Worm (Caenorhabditis elegans) whole organism, L4/young adult: ENCODE measurements around the gene nuo-5.

ENCODE experiments used
- W03F9.2 ChIP-seq: fragments of 150-350 bp; optimal IDR thresholded peaks from 2 replicates; lab custom pipeline; 2014; ENCODE audit warnings: missing biosample characterization, missing genetic modification characterization
- dao-5 ChIP-seq: sonication (generic microtip); optimal IDR thresholded peaks from 2 replicates; lab custom pipeline; 2016; ENCODE audit warnings: missing genotype, missing genetic modification characterization, moderate library complexity, missing compliant biosample characterization
- him-1 ChIP-seq: sonication (generic microtip); optimal IDR thresholded peaks from 2 replicates; lab custom pipeline; 2016; ENCODE audit warnings: missing genotype, missing genetic modification reagents, missing genetic modification characterization, missing compliant biosample characterization

The nuo-5 gene

DNA sequence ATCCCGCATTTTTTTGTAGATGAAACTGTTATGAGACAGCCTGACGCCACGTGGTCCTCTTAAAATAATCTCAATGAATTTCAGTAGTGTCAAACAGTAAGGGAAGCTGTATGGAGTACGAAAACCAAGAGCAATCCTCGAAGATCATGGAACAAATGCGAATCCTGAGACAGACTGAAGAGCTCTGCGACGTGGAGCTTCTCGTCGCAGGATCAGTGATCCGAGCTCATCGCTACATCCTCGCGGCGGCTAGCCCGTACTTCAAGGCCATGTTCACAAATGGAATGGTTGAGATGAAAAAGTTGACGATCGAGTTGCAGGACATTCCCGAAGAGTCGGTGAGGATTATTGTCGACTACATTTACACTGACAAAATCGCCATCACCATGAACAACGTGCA, 14.5 kb upstream of the nuo-5 start:
- TF ChIP-seq dao-5 (no peak), W03F9.2 (tag; lab: Kevin White, UChicago) (no peak), him-1 (no peak)

DNA sequence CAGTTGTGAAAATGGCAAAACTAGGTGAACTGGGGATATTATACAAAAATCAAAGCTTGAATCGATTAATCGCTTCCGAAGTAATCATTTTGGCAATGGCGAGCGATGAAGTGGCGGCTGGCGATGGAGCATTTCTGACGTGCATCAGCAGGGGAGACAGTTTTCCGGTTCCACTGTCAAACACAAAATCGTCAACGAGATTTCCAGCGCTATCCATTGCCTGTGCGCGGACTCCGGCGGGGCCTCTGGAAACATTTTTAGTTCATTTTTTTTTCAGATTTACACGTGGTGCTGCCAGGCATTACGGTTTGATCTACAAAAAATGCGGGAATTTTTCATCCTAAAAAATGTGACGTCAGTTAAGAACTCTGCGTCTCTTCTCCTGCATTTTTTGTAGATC, 10.2 kb upstream of the nuo-5 start:
- TF ChIP-seq him-1 (no peak), dao-5 (no peak), W03F9.2 (tag; lab: Kevin White, UChicago) (no peak)

DNA sequence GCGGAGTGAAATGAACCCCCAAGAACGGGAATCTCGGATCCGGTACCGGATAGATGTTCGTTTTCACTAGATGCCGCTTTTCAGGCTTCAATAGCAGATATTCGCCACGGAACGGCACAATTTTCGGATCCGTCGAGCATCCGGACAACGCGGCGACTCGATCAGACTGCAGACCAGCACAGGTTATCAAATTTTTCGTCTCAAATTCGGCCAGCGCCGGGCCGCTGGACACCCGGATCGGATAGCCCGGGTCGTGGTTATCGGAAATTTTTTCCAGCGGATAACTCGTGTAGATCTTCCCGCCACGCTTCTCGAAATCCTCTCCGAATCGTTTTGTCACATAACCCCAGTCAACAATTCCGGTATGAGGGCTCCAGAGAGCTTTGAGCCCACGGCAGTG, 8.3 kb upstream of the nuo-5 start:
- no peak for TF ChIP-seq W03F9.2 (tag; lab: Kevin White, UChicago)

DNA sequence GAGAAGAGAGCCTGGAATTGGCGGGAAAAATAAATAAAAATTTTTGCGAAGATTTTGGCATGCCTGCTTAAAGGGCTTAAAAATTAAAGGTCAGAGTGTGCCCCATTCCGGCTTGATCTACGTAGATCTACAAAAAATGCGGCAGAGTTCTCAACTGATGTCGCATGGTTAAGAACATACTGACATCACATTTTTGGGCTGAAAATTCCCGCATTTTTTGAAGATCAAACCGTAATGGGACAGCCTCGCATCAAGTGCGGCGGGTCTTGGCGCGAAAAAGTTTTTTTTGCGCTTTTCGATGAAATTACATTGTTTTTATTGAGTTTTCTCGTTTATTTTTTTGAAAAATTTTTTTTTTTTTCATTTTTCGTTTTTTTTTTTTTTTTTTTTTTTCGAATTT, 7.8 kb upstream of the nuo-5 start:
- TF ChIP-seq W03F9.2 (tag; lab: Kevin White, UChicago) (no peak), dao-5 (no peak), him-1 (no peak)

DNA sequence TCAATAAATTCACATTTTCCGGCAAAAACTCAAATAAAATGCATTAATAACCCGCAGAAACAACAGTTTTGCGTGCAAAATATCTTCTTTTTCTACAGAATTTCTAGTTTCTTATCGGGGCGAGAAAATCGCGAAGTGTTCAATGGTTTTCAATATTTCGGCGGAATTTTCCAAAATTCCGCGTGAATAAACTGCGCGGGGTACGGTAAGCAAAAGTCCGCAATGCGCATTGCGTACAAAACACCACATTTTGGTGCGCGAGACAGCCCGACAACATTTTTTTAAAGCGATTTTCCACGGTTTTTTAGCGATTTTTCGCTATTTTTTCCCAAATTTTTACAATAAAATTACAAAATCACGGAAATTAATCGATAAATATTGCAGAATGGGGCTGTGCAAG, 4.4 kb upstream of the nuo-5 start, which contains the start of gene Y45G12B.2:
Gene Y45G12B.2 (plus strand): TSS at position 383 of the 400 bp plus-strand sequence.
- TF ChIP-seq dao-5 = no peak
- TF ChIP-seq W03F9.2 (tag; lab: Kevin White, UChicago) = peak; percentile 43

DNA sequence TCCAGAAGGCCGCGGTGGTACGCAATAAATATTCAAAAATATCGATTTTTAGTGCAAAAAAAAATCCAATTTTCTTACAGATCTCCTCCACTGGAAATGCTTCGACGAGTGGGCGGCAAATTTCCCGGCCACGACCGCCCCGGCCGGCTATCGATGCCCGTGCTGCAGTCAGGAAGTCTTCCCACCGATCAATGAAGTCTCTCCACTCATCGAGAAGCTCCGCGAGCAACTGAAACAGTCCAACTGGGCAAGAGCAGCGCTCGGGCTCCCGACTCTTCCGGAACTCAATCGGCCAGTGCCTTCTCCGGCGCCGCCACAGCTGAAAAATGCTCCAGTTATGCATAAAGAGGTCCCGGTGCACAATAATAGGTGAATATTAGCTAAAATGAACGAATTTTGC, 2.8 kb upstream of the nuo-5 start, which contains the start of gene Y45G12B.3:
Gene Y45G12B.3 (minus strand): TSS at position 320 of the 400 bp plus-strand sequence.
- TF ChIP-seq him-1 (no peak), dao-5 (no peak), W03F9.2 (tag; lab: Kevin White, UChicago) (no peak)

DNA sequence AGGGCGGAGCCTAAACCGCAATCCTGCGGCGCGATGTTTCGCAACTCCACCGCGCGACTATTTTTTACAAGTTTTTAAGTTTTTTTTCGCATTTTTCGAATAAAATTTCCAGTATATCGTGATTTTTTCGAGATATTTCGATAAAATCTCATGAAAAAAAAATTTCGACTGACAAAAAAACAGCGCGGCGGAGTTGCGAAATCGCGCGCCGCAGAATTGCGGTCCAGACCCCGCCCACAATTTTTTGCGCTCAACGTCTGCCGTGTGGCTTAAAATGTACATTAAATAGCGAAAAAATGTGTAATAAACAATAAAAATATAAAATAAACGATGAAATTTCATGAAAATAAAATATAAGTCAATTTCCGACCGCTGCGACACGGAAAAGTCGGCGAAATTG, 1.1 kb upstream of the nuo-5 start:
- TF ChIP-seq him-1 (no peak), W03F9.2 (tag; lab: Kevin White, UChicago) (no peak), dao-5 (no peak)

DNA sequence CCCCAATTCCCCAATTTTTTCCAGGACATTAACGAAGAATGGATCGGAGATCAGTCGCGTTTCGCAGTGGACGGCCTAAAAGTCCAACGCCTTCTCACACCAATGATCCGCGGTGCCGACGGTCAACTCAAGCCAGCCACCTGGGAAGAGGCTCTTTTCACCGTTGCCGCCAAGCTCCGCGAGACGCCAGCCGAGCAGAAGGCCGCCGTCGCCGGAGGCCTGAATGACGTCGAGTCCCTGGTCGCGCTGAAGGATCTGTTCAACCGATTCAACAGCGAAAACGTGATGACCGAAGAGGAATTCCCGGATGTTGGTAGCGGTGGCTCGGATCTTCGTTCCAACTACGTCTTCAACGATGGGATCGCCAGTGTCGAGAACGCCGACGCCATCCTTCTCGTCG, 4.1 kb downstream of the nuo-5 start:
- TF ChIP-seq W03F9.2 (tag; lab: Kevin White, UChicago) (no peak), dao-5 (no peak), him-1 (no peak)

DNA sequence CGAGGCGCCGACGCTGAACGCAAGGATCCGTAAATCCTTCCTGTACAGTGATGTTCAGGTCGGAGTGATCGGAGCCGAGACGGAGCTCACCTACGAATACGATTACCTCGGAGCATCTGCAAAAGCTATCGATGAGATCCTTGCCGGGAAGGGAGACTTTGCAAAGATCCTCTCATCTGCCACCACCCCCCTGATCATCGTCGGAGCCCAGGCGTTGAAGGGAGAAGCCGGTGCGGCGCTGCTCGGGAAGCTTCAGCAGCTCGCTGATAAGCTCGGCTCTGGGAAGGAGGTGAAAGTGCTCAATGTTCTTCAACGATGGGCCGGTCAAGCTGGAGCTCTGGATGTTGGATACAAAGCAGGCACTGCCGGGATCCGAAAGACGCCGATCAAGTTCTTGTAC, 4.5 kb downstream of the nuo-5 start:
- TF ChIP-seq dao-5 (no peak), him-1 (no peak), W03F9.2 (tag; lab: Kevin White, UChicago) (no peak)

DNA sequence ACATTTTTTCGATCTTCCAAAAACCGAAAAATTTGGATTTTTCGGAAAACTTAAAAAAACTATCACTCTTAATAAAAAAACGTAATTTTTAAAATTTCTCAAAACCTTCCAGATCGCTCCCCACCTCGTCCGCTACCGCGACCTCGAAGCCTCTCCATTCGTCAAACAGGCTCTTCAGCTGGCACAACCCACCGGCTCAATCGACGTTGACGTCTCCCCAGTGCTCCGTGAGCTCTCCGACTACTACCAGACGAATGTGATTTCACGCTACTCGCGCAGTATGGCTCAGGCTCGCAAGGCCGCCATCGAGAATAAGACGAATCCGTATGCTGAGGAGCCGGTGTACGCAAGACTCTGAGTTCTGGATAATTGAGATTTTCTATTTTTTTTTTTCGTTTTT, 7.6 kb downstream of the nuo-5 start:
- no peak for TF ChIP-seq dao-5
- no peak for TF ChIP-seq W03F9.2 (tag; lab: Kevin White, UChicago)
- TF ChIP-seq him-1 = no peak

DNA sequence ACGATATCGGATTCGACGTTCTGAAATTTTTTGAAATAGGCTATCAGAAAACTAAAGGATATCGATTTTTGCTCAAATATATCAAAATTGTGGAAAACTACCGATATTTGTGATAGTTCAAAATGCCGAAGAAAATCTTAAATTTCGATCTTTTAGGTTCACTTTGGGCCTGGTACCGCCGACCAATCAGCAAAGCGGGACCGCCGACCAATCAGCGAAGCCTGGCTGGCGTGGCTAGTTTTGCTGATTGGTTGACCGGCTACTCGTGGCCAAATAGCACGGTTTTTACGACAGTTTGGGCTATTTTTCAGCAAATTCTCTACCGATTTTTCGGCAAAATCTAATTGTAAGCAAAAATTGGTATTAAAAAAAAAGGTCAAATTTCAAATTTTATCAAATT, 11.4 kb downstream of the nuo-5 start:
- TF ChIP-seq him-1 = no peak
- TF ChIP-seq W03F9.2 (tag; lab: Kevin White, UChicago) = no peak
- TF ChIP-seq dao-5 = no peak

DNA sequence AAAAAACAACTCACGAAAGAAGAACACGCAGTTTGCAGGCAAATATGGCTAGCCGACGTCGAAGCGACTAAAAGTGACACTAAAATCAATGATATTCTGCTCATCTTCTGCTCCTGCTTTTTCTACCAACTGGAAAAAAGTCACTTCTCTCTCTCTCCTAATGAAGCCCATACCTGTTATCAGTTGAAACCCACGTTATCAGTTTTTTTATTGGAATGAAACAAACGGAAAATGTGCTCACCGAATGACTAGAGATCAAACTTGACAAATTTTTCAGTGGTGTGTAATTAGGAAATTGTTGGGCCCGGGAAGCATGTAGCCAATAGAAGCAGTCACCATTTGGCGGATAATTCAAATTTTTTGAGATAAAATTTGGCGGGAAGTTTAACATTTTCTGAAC, 12.7 kb downstream of the nuo-5 start, which contains the start of gene C24B9.3:
Gene C24B9.3 (minus strand): TSS at position 171 of the 400 bp plus-strand sequence.
- no peak for TF ChIP-seq dao-5
- TF ChIP-seq him-1 = no peak
- TF ChIP-seq W03F9.2 (tag; lab: Kevin White, UChicago) = no peak

DNA sequence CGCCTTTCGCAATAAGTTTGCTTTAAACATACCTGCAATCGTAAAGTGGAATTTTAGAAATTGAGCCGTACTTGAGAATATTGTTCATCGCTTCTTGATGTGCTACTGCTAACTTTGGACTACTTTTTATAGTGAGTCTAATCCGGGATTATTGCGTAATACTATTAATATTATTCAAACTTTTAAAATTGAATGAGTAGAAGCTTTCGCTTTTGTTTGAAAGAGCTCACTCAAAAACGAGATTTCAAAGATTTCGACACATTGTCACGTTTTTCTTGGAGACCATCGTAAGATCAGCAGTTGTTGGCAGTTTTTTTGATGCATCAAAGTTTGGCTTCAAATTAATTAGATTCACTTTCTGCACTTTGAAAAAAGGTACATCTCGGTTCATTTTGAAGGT, 14.8 kb downstream of the nuo-5 start, which contains the start of gene srt-28:
Gene srt-28 (minus strand): TSS at position 101 of the 400 bp plus-strand sequence.
- TF ChIP-seq him-1 (no peak), W03F9.2 (tag; lab: Kevin White, UChicago) (no peak), dao-5 (no peak)

DNA sequence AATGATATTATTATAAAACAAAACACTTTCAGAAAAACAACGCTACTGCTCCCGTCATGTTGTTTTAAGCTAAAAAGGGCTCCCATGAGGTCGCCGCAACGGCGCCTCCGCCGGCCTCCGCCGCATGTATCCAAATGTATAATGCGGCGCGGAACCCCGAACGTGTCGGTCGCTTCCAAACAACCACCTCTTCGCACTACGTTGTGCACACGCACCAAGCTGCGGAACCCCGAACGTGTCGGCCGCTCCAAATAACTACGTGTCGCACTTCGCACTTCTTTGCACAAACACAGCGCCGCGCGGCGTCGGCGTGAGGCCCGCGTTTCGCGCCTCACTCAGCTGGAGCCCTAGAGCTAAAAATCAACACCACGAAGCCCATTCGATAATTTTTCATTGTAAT, 18.2 kb downstream of the nuo-5 start:
- no peak for TF ChIP-seq dao-5
- TF ChIP-seq him-1 = no peak
- TF ChIP-seq W03F9.2 (tag; lab: Kevin White, UChicago) = no peak

DNA sequence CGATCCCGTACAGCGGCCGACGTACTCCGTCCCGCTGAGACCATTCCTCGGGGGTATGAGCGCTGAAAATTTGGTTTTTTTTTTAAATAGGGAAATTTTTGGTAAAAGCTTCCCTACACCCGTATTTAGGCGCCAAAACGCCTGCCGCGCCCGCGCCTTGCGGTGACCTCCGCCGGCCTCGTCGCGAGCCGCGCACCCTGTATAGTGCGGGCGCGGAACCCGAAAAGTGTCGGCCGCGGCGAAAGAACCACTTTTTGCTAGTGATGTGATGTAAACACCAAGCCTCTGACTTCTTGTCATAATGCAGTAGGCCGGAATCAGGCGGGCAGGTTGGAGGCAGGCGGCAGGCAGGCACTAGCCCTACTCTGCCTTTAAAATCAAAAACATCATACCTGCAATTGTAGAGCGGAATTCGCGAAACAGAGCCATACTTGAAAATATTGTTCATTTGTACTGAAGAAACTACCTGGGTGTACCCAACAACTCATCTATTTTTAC, 20.0 kb downstream of the nuo-5 start, which contains the start of gene srt-29:
Gene srt-29 (minus strand): TSS at position 448 of the 498 bp plus-strand sequence.
- TF ChIP-seq dao-5 (no peak), W03F9.2 (tag; lab: Kevin White, UChicago) (no peak), him-1 (no peak)

DNA sequence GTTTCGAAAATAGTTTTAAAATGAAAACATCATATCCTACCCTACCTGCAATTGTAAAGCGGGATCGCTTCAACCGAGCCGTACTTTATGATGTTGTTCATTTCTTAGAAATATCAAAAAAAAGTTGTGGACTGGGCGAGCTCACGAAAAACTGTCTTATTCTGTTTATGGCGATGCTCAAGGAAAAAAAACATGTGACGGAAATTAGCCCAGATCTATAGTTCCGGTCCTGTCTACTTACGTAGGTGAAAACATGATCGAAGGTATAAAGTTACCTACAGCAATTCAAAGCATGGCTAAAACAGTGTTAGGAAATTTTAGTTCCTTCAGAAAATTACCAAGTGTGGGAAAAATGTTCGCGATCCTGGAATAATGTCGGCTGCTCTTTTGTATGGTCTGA, 22.0 kb downstream of the nuo-5 start, which contains the start of gene srt-27:
Gene srt-27 (minus strand): TSS at position 101 of the 400 bp plus-strand sequence.
- TF ChIP-seq him-1 (no peak), dao-5 (no peak), W03F9.2 (tag; lab: Kevin White, UChicago) (no peak)
